Worm (Caenorhabditis elegans) whole organism, L3 larva: Measurements from ENCODE around the gene F37B12.3.

ENCODE experiments used
- R02D3.7 ChIP-seq: fragments of 150-350 bp; optimal IDR thresholded peaks from 2 replicates; lab custom pipeline; 2014; ENCODE audit warnings: missing biosample characterization, missing genetic modification characterization
- ama-1 ChIP-seq: fragments of 150-350 bp; optimal IDR thresholded peaks from 2 replicates; lab custom pipeline; 2018
- ceh-16 ChIP-seq: sonication (generic microtip); optimal IDR thresholded peaks from 2 replicates; lab custom pipeline; 2017; ENCODE audit warnings: missing biosample characterization, missing genetic modification characterization
- lin-15B ChIP-seq: fragments of 150-350 bp; optimal IDR thresholded peaks from 2 replicates; lab custom pipeline; 2014; ENCODE audit warnings: missing biosample characterization, missing genetic modification characterization
- lin-39 ChIP-seq: fragments of 150-350 bp; optimal IDR thresholded peaks from 2 replicates; lab custom pipeline; 2018; ENCODE audit warnings: missing biosample characterization, missing genetic modification reagents, missing genetic modification characterization
- nhr-76 ChIP-seq: fragments of 150-350 bp; sonication (generic microtip); optimal IDR thresholded peaks from 5 replicates; lab custom pipeline; 2014; ENCODE audit warnings: missing biosample characterization, missing genetic modification characterization
- nhr-77 ChIP-seq: fragments of 150-350 bp; optimal IDR thresholded peaks from 2 replicates; lab custom pipeline; 2014; ENCODE audit warnings: missing biosample characterization, missing genetic modification characterization
- sea-2 ChIP-seq: fragments of 150-350 bp; sonication (generic microtip); optimal IDR thresholded peaks from 4 replicates; lab custom pipeline; 2014; ENCODE audit warnings: missing biosample characterization, missing genetic modification reagents, missing genetic modification characterization
- skn-1 ChIP-seq: fragments of 150-350 bp; optimal IDR thresholded peaks from 2 replicates; lab custom pipeline; 2014; ENCODE audit warnings: missing biosample characterization, missing genetic modification characterization
- snpc-4 ChIP-seq: fragments of 150-350 bp; optimal IDR thresholded peaks from 2 replicates; lab custom pipeline; 2014; ENCODE audit warnings: missing biosample characterization, missing genetic modification characterization
- tbx-2 ChIP-seq: sonication (generic microtip); optimal IDR thresholded peaks from 2 replicates; lab custom pipeline; 2016; ENCODE audit warnings: mild to moderate bottlenecking, missing genetic modification characterization, missing compliant biosample characterization

DNA sequence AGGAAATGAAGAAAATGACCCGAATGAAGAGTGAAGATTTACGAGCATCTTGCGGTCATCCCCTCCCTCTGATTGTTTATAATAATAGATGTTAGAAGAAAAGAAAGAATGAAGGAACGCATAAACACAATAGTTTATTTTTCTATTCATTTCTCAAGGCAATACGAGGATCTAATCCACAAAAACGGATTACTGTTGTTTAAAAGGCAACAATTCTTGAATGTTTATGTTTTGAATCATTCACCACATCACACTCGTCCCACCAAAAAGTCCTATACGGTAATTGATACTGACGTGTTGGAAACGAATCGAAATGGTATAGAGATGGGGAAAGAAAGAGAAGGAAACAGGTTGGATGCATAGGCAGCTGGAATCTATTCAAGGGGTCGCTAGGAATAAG, 19.6 kb downstream of the F37B12.3 start:
- TF ChIP-seq sea-2 (no peak), nhr-76 (tag; lab: Kevin White, UChicago) (no peak), skn-1 (tag; lab: Kevin White, UChicago) (no peak), ceh-16 (tag; lab: Kevin White, UChicago) (no peak), tbx-2 (tag; lab: Kevin White, UChicago) (no peak), lin-39 (tag; lab: Kevin White, UChicago) (no peak), ama-1 (no peak), nhr-77 (no peak), snpc-4 (tag; lab: Kevin White, UChicago) (no peak), lin-15B (tag; lab: Kevin White, UChicago) (no peak), R02D3.7 (no peak)
